Worm (Caenorhabditis elegans) whole organism, mixed stage, embryonic: ENCODE data around the gene ant-1.4.

Experiments used
- M03D4.4 ChIP-seq: sonication (generic microtip); optimal IDR thresholded peaks from 2 replicates; lab custom pipeline; 2017; ENCODE audit warnings: mild to moderate bottlenecking, missing genetic modification characterization, missing compliant biosample characterization
- bed-3 ChIP-seq: fragments of 200-800 bp; sonication (Bioruptor generic); optimal IDR thresholded peaks from 3 replicates; lab custom pipeline; 2018; ENCODE audit warnings: mild to moderate bottlenecking, missing genetic modification characterization, moderate library complexity, missing compliant biosample characterization
- blmp-1 ChIP-seq: fragments of 150-350 bp; optimal IDR thresholded peaks from 2 replicates; lab custom pipeline; 2014; ENCODE audit warnings: missing biosample characterization, missing genetic modification characterization
- ceh-39 ChIP-seq: fragments of 150-350 bp; optimal IDR thresholded peaks from 2 replicates; lab custom pipeline; 2014; ENCODE audit warnings: missing biosample characterization, missing genetic modification characterization
- ceh-43 ChIP-seq: fragments of 200-800 bp; sonication (Bioruptor generic); optimal IDR thresholded peaks from 2 replicates; lab custom pipeline; 2018; ENCODE audit warnings: mild to moderate bottlenecking, missing genetic modification characterization, moderate library complexity, missing compliant biosample characterization
- ceh-83 ChIP-seq: fragments of 200-800 bp; sonication (Bioruptor generic); optimal IDR thresholded peaks from 2 replicates; lab custom pipeline; 2018; ENCODE audit warnings: mild to moderate bottlenecking, missing genetic modification characterization, missing compliant biosample characterization
- cnd-1 ChIP-seq: fragments of 200-800 bp; sonication (Bioruptor generic); optimal IDR thresholded peaks from 2 replicates; lab custom pipeline; 2018; ENCODE audit warnings: mild to moderate bottlenecking, missing genetic modification characterization, missing compliant biosample characterization
- elt-1 ChIP-seq: sonication (generic microtip); optimal IDR thresholded peaks from 2 replicates; lab custom pipeline; 2017; ENCODE audit warnings: missing genetic modification characterization, mild to moderate bottlenecking, missing compliant biosample characterization, antibody characterized with exemption, moderate library complexity, borderline replicate concordance; ENCODE audit not compliant: insufficient read depth
- flh-1 ChIP-seq: fragments of 200-800 bp; sonication (Bioruptor generic); optimal IDR thresholded peaks from 2 replicates; lab custom pipeline; 2018; ENCODE audit warnings: mild to moderate bottlenecking, missing genetic modification characterization, moderate library complexity, missing compliant biosample characterization
- ham-2 ChIP-seq: fragments of 200-800 bp; sonication (Bioruptor generic); optimal IDR thresholded peaks from 2 replicates; lab custom pipeline; 2018; ENCODE audit warnings: mild to moderate bottlenecking, missing genetic modification characterization, missing compliant biosample characterization
- hlh-1 ChIP-seq: fragments of 150-350 bp; optimal IDR thresholded peaks from 2 replicates; lab custom pipeline; 2014; ENCODE audit warnings: missing biosample characterization, missing genetic modification reagents, missing genetic modification characterization
- lin-13 ChIP-seq: fragments of 150-350 bp; optimal IDR thresholded peaks from 2 replicates; lab custom pipeline; 2014; ENCODE audit warnings: missing biosample characterization, missing genetic modification characterization
- lin-32 ChIP-seq: fragments of 200-800 bp; sonication (Bioruptor generic); optimal IDR thresholded peaks from 2 replicates; lab custom pipeline; 2018; ENCODE audit warnings: mild to moderate bottlenecking, missing genetic modification characterization, missing compliant biosample characterization
- mab-5 ChIP-seq: fragments of 150-350 bp; optimal IDR thresholded peaks from 2 replicates; lab custom pipeline; 2014; ENCODE audit warnings: missing biosample characterization, missing genetic modification characterization
- mls-2 ChIP-seq: sonication (generic microtip); optimal IDR thresholded peaks from 2 replicates; lab custom pipeline; 2016; ENCODE audit warnings: mild to moderate bottlenecking, missing genetic modification characterization, moderate library complexity, missing compliant biosample characterization
- nhr-12 ChIP-seq: fragments of 150-350 bp; optimal IDR thresholded peaks from 2 replicates; lab custom pipeline; 2014; ENCODE audit warnings: missing biosample characterization, missing genetic modification characterization
- nhr-237 ChIP-seq: fragments of 150-350 bp; optimal IDR thresholded peaks from 2 replicates; lab custom pipeline; 2014; ENCODE audit warnings: missing biosample characterization, missing genetic modification characterization
- nhr-28 ChIP-seq: fragments of 150-350 bp; optimal IDR thresholded peaks from 2 replicates; lab custom pipeline; 2014; ENCODE audit warnings: missing biosample characterization, missing genetic modification characterization
- nhr-76 ChIP-seq: sonication (generic microtip); optimal IDR thresholded peaks from 2 replicates; lab custom pipeline; 2017; ENCODE audit warnings: missing biosample characterization, missing genetic modification characterization
- pha-4 ChIP-seq: fragments of 150-350 bp; optimal IDR thresholded peaks from 2 replicates; lab custom pipeline; 2018; ENCODE audit warnings: missing biosample characterization, missing genetic modification reagents, missing genetic modification characterization
- sem-2 ChIP-seq: fragments of 200-800 bp; sonication (Bioruptor generic); optimal IDR thresholded peaks from 2 replicates; lab custom pipeline; 2018; ENCODE audit warnings: mild to moderate bottlenecking, missing genetic modification characterization, missing compliant biosample characterization
- tbx-8 ChIP-seq: fragments of 200-800 bp; sonication (Bioruptor generic); optimal IDR thresholded peaks from 2 replicates; lab custom pipeline; 2018; ENCODE audit warnings: mild to moderate bottlenecking, missing genetic modification characterization, moderate library complexity, missing compliant biosample characterization
- unc-120 ChIP-seq: sonication (generic microtip); optimal IDR thresholded peaks from 2 replicates; lab custom pipeline; 2017; ENCODE audit warnings: missing genetic modification characterization, missing compliant biosample characterization; ENCODE audit not compliant: poor library complexity, severe bottlenecking
- zip-8 ChIP-seq: fragments of 150-350 bp; optimal IDR thresholded peaks from 2 replicates; lab custom pipeline; 2014; ENCODE audit warnings: missing biosample characterization, missing genetic modification characterization
- ztf-11 ChIP-seq: fragments of 150-350 bp; optimal IDR thresholded peaks from 2 replicates; lab custom pipeline; 2014; ENCODE audit warnings: missing biosample characterization, missing genetic modification characterization

ant-1.4 gene

ce11 chrIV:8487183-8487582 is 27.1 kb upstream of the ant-1.4 start, which contains the start of gene srlf-3:
Gene srlf-3 (plus strand): TSS chrIV:8487483.
- TF ChIP-seq lin-13 (tag; lab: Kevin White, UChicago) = no peak
- no peak for TF ChIP-seq sem-2 (GFP tag; lab: Kevin White, UChicago)
- TF ChIP-seq nhr-237 = no peak
- TF ChIP-seq nhr-28 (tag; lab: Kevin White, UChicago) = no peak

- TF ChIP-seq tbx-8 (GFP tag; lab: Kevin White, UChicago) (no peak), zip-8 (tag; lab: Kevin White, UChicago) (no peak), cnd-1 (no peak), blmp-1 (no peak)
Observed at ce11 chrIV:8481308-8481707, 21.2 kb upstream of the ant-1.4 start, which contains the start of gene spp-8. Gene spp-8 (plus strand): TSS chrIV:8481664.

ce11 chrIV:8479346-8479745 is 19.2 kb upstream of the ant-1.4 start, which contains the start of gene hlh-12:
Gene hlh-12 (minus strand): TSS chrIV:8479446.
- TF ChIP-seq flh-1 (no peak), ceh-39 (tag; lab: Kevin White, UChicago) (no peak), M03D4.4 (tag; lab: Kevin White, UChicago) (no peak), bed-3 (GFP tag; lab: Kevin White, UChicago) (no peak), hlh-1 (no peak), ceh-83 (GFP tag; lab: Kevin White, UChicago) (no peak), nhr-76 (tag; lab: Kevin White, UChicago) (no peak), lin-32 (GFP tag; lab: Kevin White, UChicago) (no peak), blmp-1 (no peak), pha-4 (tag; lab: Kevin White, UChicago) (no peak)

ce11 chrIV:8478516-8478915 is 18.4 kb upstream of the ant-1.4 start:
- TF ChIP-seq ztf-11 (tag; lab: Kevin White, UChicago) = no peak

- TF ChIP-seq elt-1 = no peak
- TF ChIP-seq, all 35 proteins: peak for 0
Observed at ce11 chrIV:8476880-8477279, 16.8 kb upstream of the ant-1.4 start, which contains the start of gene spp-10. Gene spp-10 (plus strand): TSS chrIV:8477180.

- TF ChIP-seq hlh-1 = peak; percentile 79
- TF ChIP-seq nhr-12 (tag; lab: Kevin White, UChicago) = no peak
Observed at ce11 chrIV:8476166-8476565, 16.1 kb upstream of the ant-1.4 start.

- TF ChIP-seq ham-2 (GFP tag; lab: Kevin White, UChicago) (no peak), ceh-43 (GFP tag; lab: Kevin White, UChicago) (no peak), ceh-83 (GFP tag; lab: Kevin White, UChicago) (no peak), sem-2 (GFP tag; lab: Kevin White, UChicago) (no peak), zip-8 (tag; lab: Kevin White, UChicago) (no peak), mls-2 (tag; lab: Kevin White, UChicago) (no peak)
Observed at ce11 chrIV:8475030-8475679, 15.0 kb upstream of the ant-1.4 start.

- TF ChIP-seq mab-5 (tag; lab: Kevin White, UChicago) (no peak), unc-120 (tag; lab: Kevin White, UChicago) (no peak), ztf-11 (tag; lab: Kevin White, UChicago) (no peak), bed-3 (GFP tag; lab: Kevin White, UChicago) (no peak), sem-2 (GFP tag; lab: Kevin White, UChicago) (no peak), flh-1 (no peak)
Observed at ce11 chrIV:8473756-8474155, 13.6 kb upstream of the ant-1.4 start, which contains the start of gene C28C12.11. Gene C28C12.11 (plus strand): TSS chrIV:8474056.
